Fruit fly (Drosophila melanogaster) whole organism, embryonic: ENCODE results near the gene CG46308.

Experiments
- ATbp ChIP-seq: fragments of 200-800 bp; sonication (Bioruptor generic); optimal IDR thresholded peaks from 2 replicates; lab custom pipeline; 2017; ENCODE audit warnings: missing biosample characterization, mild to moderate bottlenecking, missing genetic modification characterization, missing genetic modification reagents
- Aef1 ChIP-seq: fragments of 200-800 bp; sonication (Bioruptor generic); IDR thresholded peaks from 3 replicates; pipeline ENCODE4 v1.3.6; 2022; ENCODE audit warnings: missing biosample characterization, missing genetic modification characterization
- Atf3 ChIP-seq: fragments of 200-800 bp; sonication (Bioruptor generic); optimal IDR thresholded peaks from 3 replicates; lab custom pipeline; 2016; ENCODE audit warnings: missing biosample characterization, missing genetic modification characterization
- B-H1 ChIP-seq: fragments of 200-800 bp; sonication (Bioruptor generic); IDR thresholded peaks from 3 replicates; pipeline ENCODE4 v1.3.6; 2022; ENCODE audit warnings: missing biosample characterization, missing genetic modification characterization
- Bdp1 ChIP-seq: fragments of 200-800 bp; sonication (Bioruptor generic); optimal IDR thresholded peaks from 3 replicates; lab custom pipeline; 2016; ENCODE audit warnings: missing biosample characterization, missing genetic modification characterization
- CG17612 ChIP-seq: fragments of 200-800 bp; sonication (Bioruptor generic); IDR thresholded peaks from 2 replicates; pipeline ENCODE4 v1.3.6; 2022; ENCODE audit warnings: missing biosample characterization, missing genetic modification characterization
- CG1832 ChIP-seq: fragments of 200-800 bp; sonication (Bioruptor generic); optimal IDR thresholded peaks from 2 replicates; lab custom pipeline; 2017; ENCODE audit warnings: missing biosample characterization, mild to moderate bottlenecking, missing genetic modification characterization, inconsistent platforms
- CG2678 ChIP-seq: fragments of 200-800 bp; sonication (Bioruptor generic); optimal IDR thresholded peaks from 3 replicates; lab custom pipeline; 2019; ENCODE audit warnings: missing biosample characterization, mild to moderate bottlenecking, missing genetic modification characterization, moderate library complexity
- CG33557 ChIP-seq: fragments of 200-800 bp; sonication (Bioruptor generic); optimal IDR thresholded peaks from 2 replicates; lab custom pipeline; 2019; ENCODE audit warnings: missing biosample characterization, mild to moderate bottlenecking, missing genetic modification characterization, moderate library complexity
- CG34224 ChIP-seq: fragments of 200-800 bp; sonication (Bioruptor generic); IDR thresholded peaks from 3 replicates; pipeline ENCODE4 v1.3.6; 2022; ENCODE audit warnings: missing biosample characterization, missing genetic modification characterization; ENCODE audit not compliant: partially characterized antibody
- CG6175 ChIP-seq: fragments of 200-800 bp; sonication (Bioruptor generic); IDR thresholded peaks from 3 replicates; pipeline ENCODE4 v1.3.6; 2022; ENCODE audit warnings: missing biosample characterization, missing genetic modification characterization
- CG6689 ChIP-seq: fragments of 200-800 bp; sonication (Bioruptor generic); IDR thresholded peaks from 2 replicates; pipeline ENCODE4 v1.3.6; 2022; ENCODE audit warnings: missing biosample characterization, missing genetic modification characterization
- CG9797 ChIP-seq: fragments of 200-800 bp; sonication (Bioruptor generic); optimal IDR thresholded peaks from 3 replicates; lab custom pipeline; 2018; ENCODE audit warnings: missing biosample characterization, mild to moderate bottlenecking, missing genetic modification characterization
- CG9876 ChIP-seq: fragments of 200-800 bp; sonication (Bioruptor generic); optimal IDR thresholded peaks from 2 replicates; lab custom pipeline; 2016; ENCODE audit warnings: missing biosample characterization, missing genetic modification characterization
- Hr51 ChIP-seq, 2 experiments: fragments of 200-800 bp; sonication (Bioruptor generic); optimal IDR thresholded peaks; 2 replicates in 1 of 2; 3 replicates in 1 of 2; lab custom pipeline; 2016 to 2018; ENCODE audit warnings: missing biosample characterization in 2 of 2, missing genetic modification characterization in 2 of 2, mild to moderate bottlenecking in 1 of 2, moderate library complexity in 1 of 2
- Jarid2 ChIP-seq: fragments of 200-800 bp; sonication (Bioruptor generic); optimal IDR thresholded peaks from 3 replicates; lab custom pipeline; 2017; ENCODE audit warnings: mild to moderate bottlenecking, missing biosample characterization, missing genetic modification reagents, missing genetic modification characterization
- Lhr ChIP-seq: fragments of 200-800 bp; sonication (Bioruptor generic); optimal IDR thresholded peaks from 3 replicates; lab custom pipeline; 2017; ENCODE audit warnings: mild to moderate bottlenecking, missing biosample characterization, missing genetic modification reagents, missing genetic modification characterization
- Med ChIP-seq: fragments of 200-800 bp; sonication (Bioruptor generic); peaks from one replicate; lab custom pipeline; 2016; ENCODE audit warnings: missing biosample characterization, missing genetic modification characterization, mild to moderate bottlenecking, inconsistent platforms, moderate library complexity
- Mrtf ChIP-seq: fragments of 200-800 bp; sonication (Bioruptor generic); IDR thresholded peaks from 3 replicates; pipeline ENCODE4 v1.3.6; 2022; ENCODE audit warnings: missing biosample characterization, missing genetic modification characterization
- Sin3A ChIP-seq: fragments of >200 bp; optimal IDR thresholded peaks from 2 replicates; lab custom pipeline; 2018
- Stat92E ChIP-seq, 3 experiments: fragments of >200 bp in 2 of 3; fragments of 200-800 bp in 1 of 3; sonication (Bioruptor generic) in 1 of 3; optimal IDR thresholded peaks; 2 replicates each; lab custom pipeline; 2017 to 2019; ENCODE audit warnings: missing biosample characterization in 3 of 3, missing genetic modification characterization in 3 of 3, mild to moderate bottlenecking in 1 of 3, moderate library complexity in 1 of 3
- Vsx1 ChIP-seq: fragments of 200-800 bp; sonication (Bioruptor generic); optimal IDR thresholded peaks from 2 replicates; lab custom pipeline; 2017; ENCODE audit warnings: missing biosample characterization, mild to moderate bottlenecking, missing genetic modification characterization, missing genetic modification reagents
- aop ChIP-seq: fragments of 200-800 bp; sonication (Bioruptor generic); IDR thresholded peaks from 2 replicates; pipeline ENCODE4 v1.3.6; 2022; ENCODE audit warnings: missing biosample characterization, missing genetic modification characterization
- cas ChIP-seq: fragments of 200-800 bp; sonication (Bioruptor generic); IDR thresholded peaks from 2 replicates; pipeline ENCODE4 v1.3.6; 2022; ENCODE audit warnings: missing biosample characterization, missing genetic modification characterization
- chn ChIP-seq: fragments of 200-800 bp; sonication (Bioruptor generic); optimal IDR thresholded peaks from 2 replicates; lab custom pipeline; 2016; ENCODE audit warnings: missing biosample characterization, missing genetic modification characterization
- dpn ChIP-seq, 2 experiments: fragments of 200-800 bp; sonication (Bioruptor generic); optimal IDR thresholded peaks; 3 replicates each; lab custom pipeline; 2016; ENCODE audit warnings: missing biosample characterization in 2 of 2, missing genetic modification characterization in 2 of 2
- fd102C ChIP-seq: fragments of 200-800 bp; sonication (Bioruptor generic); optimal IDR thresholded peaks from 2 replicates; lab custom pipeline; 2018; ENCODE audit warnings: missing biosample characterization, mild to moderate bottlenecking, missing genetic modification characterization, moderate library complexity
- fd96Cb ChIP-seq: fragments of 200-800 bp; sonication (Bioruptor generic); optimal IDR thresholded peaks from 2 replicates; lab custom pipeline; 2018; ENCODE audit warnings: missing biosample characterization, mild to moderate bottlenecking, missing genetic modification characterization, moderate library complexity
- gcm ChIP-seq: fragments of 200-800 bp; sonication (Bioruptor generic); optimal IDR thresholded peaks from 2 replicates; lab custom pipeline; 2019; ENCODE audit warnings: missing biosample characterization, mild to moderate bottlenecking, missing genetic modification characterization, moderate library complexity
- gcm2 ChIP-seq: fragments of 200-800 bp; sonication (Bioruptor generic); optimal IDR thresholded peaks from 2 replicates; lab custom pipeline; 2016; ENCODE audit warnings: missing biosample characterization, missing genetic modification characterization
- gem ChIP-seq: fragments of 200-800 bp; sonication (Bioruptor generic); optimal IDR thresholded peaks from 2 replicates; lab custom pipeline; 2019; ENCODE audit warnings: missing biosample characterization, mild to moderate bottlenecking, missing genetic modification characterization, moderate library complexity
- lilli ChIP-seq: fragments of 200-800 bp; sonication (Bioruptor generic); optimal IDR thresholded peaks from 3 replicates; lab custom pipeline; 2016; ENCODE audit warnings: missing biosample characterization, missing genetic modification characterization
- lmd ChIP-seq: fragments of 200-800 bp; sonication (Bioruptor generic); IDR thresholded peaks from 2 replicates; pipeline ENCODE4 v1.3.6; 2022; ENCODE audit warnings: missing biosample characterization, missing genetic modification characterization
- luna ChIP-seq: fragments of 200-800 bp; sonication (Bioruptor generic); optimal IDR thresholded peaks from 2 replicates; lab custom pipeline; 2016; ENCODE audit warnings: missing biosample characterization, missing genetic modification characterization
- mam ChIP-seq: fragments of 200-800 bp; sonication (Bioruptor generic); optimal IDR thresholded peaks from 3 replicates; lab custom pipeline; 2016; ENCODE audit warnings: missing biosample characterization, missing genetic modification characterization
- nau ChIP-seq: fragments of 200-800 bp; sonication (Bioruptor generic); optimal IDR thresholded peaks from 3 replicates; lab custom pipeline; 2017; ENCODE audit warnings: missing biosample characterization, mild to moderate bottlenecking, missing genetic modification characterization, missing genetic modification reagents
- otp ChIP-seq: fragments of 200-800 bp; sonication (Bioruptor generic); IDR thresholded peaks from 3 replicates; pipeline ENCODE4, ENCODE4 v1.3.6; 2022; ENCODE audit warnings: missing biosample characterization, missing genetic modification characterization
- pan ChIP-seq, 4 experiments: fragments of >200 bp in 3 of 4; fragments of 200-800 bp in 1 of 4; sonication (Bioruptor generic) in 1 of 4; optimal IDR thresholded peaks in 3 of 4; IDR thresholded peaks in 1 of 4; 2 replicates each; pipeline versions ENCODE4 v1.3.6 to Lab custom; 2017 to 2022; ENCODE audit warnings: missing biosample characterization in 2 of 4, missing genetic modification characterization in 2 of 4, mixed read lengths in 1 of 4
- pum ChIP-seq: fragments of 200-800 bp; sonication (Bioruptor generic); optimal IDR thresholded peaks from 2 replicates; lab custom pipeline; 2016; ENCODE audit warnings: missing biosample characterization, missing genetic modification characterization
- scrt ChIP-seq: fragments of 200-800 bp; sonication (Bioruptor generic); optimal IDR thresholded peaks from 2 replicates; lab custom pipeline; 2018; ENCODE audit warnings: missing biosample characterization, mild to moderate bottlenecking, missing genetic modification characterization, moderate library complexity
- slbo ChIP-seq: fragments of 200-800 bp; sonication (Bioruptor generic); IDR thresholded peaks from 2 replicates; pipeline ENCODE4 v1.3.6; 2022; ENCODE audit warnings: missing biosample characterization, missing genetic modification characterization
- stwl ChIP-seq: fragments of 200-800 bp; sonication (Bioruptor generic); optimal IDR thresholded peaks from 3 replicates; lab custom pipeline; 2018; ENCODE audit warnings: missing biosample characterization, mild to moderate bottlenecking, missing genetic modification characterization, moderate library complexity
- sug ChIP-seq: fragments of 200-800 bp; optimal IDR thresholded peaks from 2 replicates; lab custom pipeline; 2019; ENCODE audit warnings: missing biosample characterization, mild to moderate bottlenecking, missing genetic modification characterization, moderate library complexity
- wek ChIP-seq: fragments of 200-800 bp; sonication (Bioruptor generic); optimal IDR thresholded peaks from 3 replicates; lab custom pipeline; 2018; ENCODE audit warnings: missing biosample characterization, mild to moderate bottlenecking, missing genetic modification characterization, moderate library complexity
- wor ChIP-seq: fragments of 200-800 bp; sonication (Bioruptor generic); IDR thresholded peaks from 2 replicates; pipeline ENCODE4 v1.3.6; 2022; ENCODE audit warnings: missing biosample characterization, missing genetic modification characterization
- z ChIP-seq: fragments of 200-800 bp; sonication (Bioruptor generic); IDR thresholded peaks from 3 replicates; pipeline ENCODE4 v1.3.6; 2022; ENCODE audit warnings: missing biosample characterization, missing genetic modification characterization
- zfh1 ChIP-seq: fragments of 200-800 bp; sonication (Bioruptor generic); IDR thresholded peaks from 3 replicates; pipeline ENCODE4 v1.3.6; 2022; ENCODE audit warnings: missing biosample characterization, missing genetic modification characterization

CG46308 gene

DNA sequence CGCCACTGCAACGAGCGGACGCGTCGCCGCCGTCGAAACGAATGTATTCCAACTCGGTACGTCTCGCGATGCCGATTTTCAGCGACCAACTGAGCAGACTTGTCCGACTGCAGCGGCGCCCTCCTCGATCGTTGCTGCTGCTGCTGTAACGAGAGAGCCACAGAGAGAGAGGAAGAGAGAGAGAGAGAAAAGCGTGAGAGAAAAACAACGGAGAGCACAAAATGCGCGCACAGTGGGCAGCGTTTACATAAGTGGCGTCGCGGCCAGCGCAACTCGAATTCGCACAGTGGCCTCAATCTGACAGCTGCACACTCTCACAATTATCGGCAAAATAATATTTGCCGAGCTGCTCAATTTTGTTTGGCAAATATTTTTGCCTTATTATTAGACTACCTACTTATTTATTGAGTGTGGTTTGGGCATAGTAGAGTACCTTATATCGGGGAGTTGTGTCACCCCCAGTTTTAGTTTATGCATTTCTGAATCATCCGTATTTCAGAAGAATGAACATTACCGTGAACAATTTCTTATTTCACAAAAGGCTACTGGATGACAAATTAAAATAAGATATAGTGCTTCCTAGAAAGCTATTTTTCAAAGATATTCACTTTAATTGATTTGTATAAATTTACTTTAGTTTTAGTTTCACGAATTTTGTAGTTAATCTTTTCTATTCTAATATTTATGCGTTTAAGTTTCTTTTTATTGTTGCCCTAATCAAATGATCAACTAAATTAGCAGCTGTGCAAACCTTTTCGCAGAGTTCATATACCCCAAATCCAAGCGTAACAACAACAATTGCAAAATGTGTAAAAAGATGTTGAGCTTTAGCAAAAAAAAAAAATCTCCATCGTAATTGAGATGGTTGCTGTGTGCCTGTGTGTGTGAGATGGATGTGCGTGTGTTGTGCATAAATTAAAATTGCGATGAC lies 52.0 kb downstream of the CG46308 start (continued):
- peak; percentile 34; the same call in 1 of the 2 replicates for TF ChIP-seq wor (GFP tag; lab: Robert Waterston, UW)
- TF ChIP-seq lmd (GFP tag; lab: Robert Waterston, UW), result peak; percentile 69
- TF ChIP-seq Stat92E (GFP tag; optimal IDR thresholded peaks at IDR 0.05; lab: Kevin White, UChicago), result peak in 1 of 3 experiments; percentile 26
- TF ChIP-seq nau (GFP tag; lab: Kevin White, UChicago), result no peak
- TF ChIP-seq stwl, result no peak
- no peak for TF ChIP-seq gcm2 (GFP tag; lab: Kevin White, UChicago)
- peak; percentile 26 for TF ChIP-seq fd102C (GFP tag; lab: Kevin White, UChicago)
- TF ChIP-seq CG6175 (GFP tag; lab: Robert Waterston, UW), result no peak; the same call in 2 of the 3 replicates
- peak; percentile 88 for TF ChIP-seq Jarid2 (GFP tag; lab: Kevin White, UChicago)
- no peak for TF ChIP-seq luna (GFP tag; lab: Kevin White, UChicago)
- peak; percentile 64 for TF ChIP-seq Aef1 (GFP tag; lab: Robert Waterston, UW)
- no peak for TF ChIP-seq CG1832
- TF ChIP-seq CG9797, result no peak
- TF ChIP-seq sug, result peak; percentile 28
- TF ChIP-seq Vsx1 (GFP tag; lab: Kevin White, UChicago), result no peak
- TF ChIP-seq chn (GFP tag; lab: Kevin White, UChicago), result no peak
- peak; percentile 2 for TF ChIP-seq gcm (GFP tag; lab: Kevin White, UChicago)
- peak; percentile 63; the same call in 2 of the 3 replicates for TF ChIP-seq otp
- TF ChIP-seq Atf3, result peak; percentile 23
- TF ChIP-seq zfh1 (GFP tag; lab: Robert Waterston, UW), result peak; percentile 73
- peak; percentile 14 for TF ChIP-seq CG33557 (GFP tag; lab: Kevin White, UChicago)
- peak; percentile 42; the same call in 1 of the 3 replicates for TF ChIP-seq B-H1 (GFP tag; lab: Robert Waterston, UW)
- peak; percentile 44 for TF ChIP-seq wek (GFP tag; lab: Kevin White, UChicago)
- peak; percentile 74 for TF ChIP-seq mam (GFP tag; lab: Kevin White, UChicago)
- peak; percentile 69 for TF ChIP-seq gem (tag; lab: Kevin White, UChicago)
- no peak for TF ChIP-seq Lhr (GFP tag; lab: Kevin White, UChicago)
- TF ChIP-seq CG2678 (tag; lab: Kevin White, UChicago), result peak; percentile 67
- no peak for TF ChIP-seq pan (optimal IDR thresholded peaks at IDR 0.05; lab: Kevin White, UChicago)
- TF ChIP-seq pan (GFP tag; optimal IDR thresholded peaks at IDR 0.05 in 1 of 2, IDR thresholded peaks at IDR 0.05 in 1 of 2), result peak in 1 of 2 experiments; percentile 77
- peak; percentile 71; the same call in 2 of the 3 replicates for TF ChIP-seq Mrtf (GFP tag; lab: Robert Waterston, UW)
- peak; percentile 89 for TF ChIP-seq slbo (GFP tag; lab: Robert Waterston, UW)
- TF ChIP-seq Bdp1, result peak; percentile 29
- TF ChIP-seq cas (GFP tag; lab: Robert Waterston, UW), result no peak
- peak in 1 of 2 experiments; percentile 53 for TF ChIP-seq Hr51 (GFP tag; optimal IDR thresholded peaks at IDR 0.05; lab: Kevin White, UChicago)
- peak; percentile 90 for TF ChIP-seq Med (GFP tag; lab: Kevin White, UChicago)
- TF ChIP-seq pum, result peak; percentile 66
- peak; percentile 63 for TF ChIP-seq CG9876 (GFP tag; lab: Kevin White, UChicago)
- TF ChIP-seq dpn (GFP tag; optimal IDR thresholded peaks at IDR 0.05; lab: Kevin White, UChicago), result peak; percentile 69 to 73
- peak; percentile 56 for TF ChIP-seq CG17612 (GFP tag; lab: Robert Waterston, UW)
- TF ChIP-seq aop (GFP tag; lab: Robert Waterston, UW), result no peak
- TF ChIP-seq CG6689 (GFP tag; lab: Robert Waterston, UW), result peak; percentile 76
- TF ChIP-seq z (GFP tag; lab: Robert Waterston, UW), result peak; percentile 18; the same call in 1 of the 3 replicates
- TF ChIP-seq lilli, result peak; percentile 74
- no peak for TF ChIP-seq Sin3A (lab: Kevin White, UChicago)
- peak; percentile 41 for TF ChIP-seq ATbp (GFP tag; lab: Kevin White, UChicago)
- no peak for TF ChIP-seq scrt (GFP tag; lab: Kevin White, UChicago)
- TF ChIP-seq fd96Cb (tag; lab: Kevin White, UChicago), result peak; percentile 45
- TF ChIP-seq CG34224 (GFP tag; lab: Robert Waterston, UW), result peak; percentile 39; the same call in 2 of the 3 replicates
